Fruit fly (Drosophila melanogaster) whole organism, pupa: ENCODE data around the gene AsnS.

Experiments
- CG10348 ChIP-seq: fragments of 200-800 bp; sonication (Bioruptor generic); IDR thresholded peaks from 2 replicates; pipeline ENCODE4 v1.3.6; 2022; ENCODE audit warnings: missing biosample characterization, missing genetic modification characterization
- CG15710 ChIP-seq: fragments of 200-800 bp; sonication (Bioruptor generic); optimal IDR thresholded peaks from 2 replicates; lab custom pipeline; 2018; ENCODE audit warnings: missing biosample characterization, mild to moderate bottlenecking, missing genetic modification characterization, moderate library complexity
- CG17806 ChIP-seq: fragments of 200-800 bp; sonication (Bioruptor generic); optimal IDR thresholded peaks from 2 replicates; lab custom pipeline; 2018; ENCODE audit warnings: missing biosample characterization, mild to moderate bottlenecking, missing genetic modification characterization, moderate library complexity
- CG34367 ChIP-seq: fragments of 200-800 bp; sonication (Bioruptor generic); optimal IDR thresholded peaks from 2 replicates; lab custom pipeline; 2018; ENCODE audit warnings: missing biosample characterization, mild to moderate bottlenecking, missing genetic modification characterization
- CG4496 ChIP-seq: fragments of 200-800 bp; sonication (Bioruptor generic); IDR thresholded peaks from 3 replicates; pipeline ENCODE4 v1.3.6; 2022; ENCODE audit warnings: missing biosample characterization, missing genetic modification characterization
- D1 ChIP-seq: fragments of 200-800 bp; sonication (Bioruptor generic); optimal IDR thresholded peaks from 2 replicates; lab custom pipeline; 2018; ENCODE audit warnings: missing biosample characterization, mild to moderate bottlenecking, missing genetic modification characterization, moderate library complexity
- EcR ChIP-seq: fragments of 200-800 bp; sonication (Bioruptor generic); optimal IDR thresholded peaks from 3 replicates; lab custom pipeline; 2019; ENCODE audit warnings: missing biosample characterization, missing genetic modification characterization, mild to moderate bottlenecking, moderate library complexity, missing genetic modification reagents
- Pif1A ChIP-seq: fragments of 200-800 bp; sonication (Bioruptor generic); optimal IDR thresholded peaks from 3 replicates; lab custom pipeline; 2016; ENCODE audit warnings: missing biosample characterization, missing genetic modification characterization

dm6 chr3L:21202029-21202776 is 29.3 kb downstream of the AsnS start:
- TF ChIP-seq Pif1A (GFP tag; lab: Kevin White, UChicago) = no peak
- TF ChIP-seq CG4496 = no peak
- TF ChIP-seq EcR (GFP tag; lab: Kevin White, UChicago) = peak; percentile 72
- no peak for TF ChIP-seq CG10348 (GFP tag; lab: Robert Waterston, UW)
- peak; percentile 52 for TF ChIP-seq D1 (tag; lab: Kevin White, UChicago)
- no peak for TF ChIP-seq CG34367 (tag; lab: Kevin White, UChicago)
- no peak for TF ChIP-seq CG15710 (tag; lab: Kevin White, UChicago)
- no peak for TF ChIP-seq CG17806 (tag; lab: Kevin White, UChicago)
